Fruit fly (Drosophila melanogaster) whole organism, embryonic: ENCODE data around the gene lectin-29Ca.

Experiments used
- Aef1 ChIP-seq: fragments of 200-800 bp; sonication (Bioruptor generic); IDR thresholded peaks from 3 replicates; pipeline ENCODE4 v1.3.6; 2022; ENCODE audit warnings: missing biosample characterization, missing genetic modification characterization
- Awh ChIP-seq: fragments of 200-800 bp; sonication (Bioruptor generic); IDR thresholded peaks from 2 replicates; pipeline ENCODE4, ENCODE4 v1.3.6; 2022; ENCODE audit warnings: missing biosample characterization, missing genetic modification characterization
- CG10959 ChIP-seq: fragments of 200-800 bp; sonication (Bioruptor generic); IDR thresholded peaks from 2 replicates; pipeline ENCODE4 v1.3.6; 2022; ENCODE audit warnings: missing biosample characterization, missing genetic modification characterization
- CG11093 ChIP-seq: fragments of 200-800 bp; sonication (Bioruptor generic); IDR thresholded peaks from 3 replicates; pipeline ENCODE4 v1.3.6; 2022; ENCODE audit warnings: missing biosample characterization, missing genetic modification characterization
- CG11247 ChIP-seq: fragments of 200-800 bp; sonication (Bioruptor generic); IDR thresholded peaks from 2 replicates; pipeline ENCODE4 v1.3.6; 2022; ENCODE audit warnings: missing biosample characterization, missing genetic modification characterization
- CG11723 ChIP-seq: fragments of 200-800 bp; sonication (Bioruptor generic); optimal IDR thresholded peaks from 2 replicates; lab custom pipeline; 2017; ENCODE audit warnings: missing biosample characterization, mild to moderate bottlenecking, missing genetic modification characterization
- CG12104 ChIP-seq: fragments of 200-800 bp; sonication (Bioruptor generic); optimal IDR thresholded peaks from 3 replicates; lab custom pipeline; 2016; ENCODE audit warnings: missing biosample characterization, missing genetic modification characterization
- CG12659 ChIP-seq: fragments of 200-800 bp; sonication (Bioruptor generic); optimal IDR thresholded peaks from 3 replicates; lab custom pipeline; 2017; ENCODE audit warnings: mild to moderate bottlenecking, missing biosample characterization, missing genetic modification reagents, missing genetic modification characterization
- CG15011 ChIP-seq: fragments of 200-800 bp; sonication (Bioruptor generic); optimal IDR thresholded peaks from 3 replicates; lab custom pipeline; 2018; ENCODE audit warnings: missing biosample characterization, mild to moderate bottlenecking, missing genetic modification characterization
- CG15269 ChIP-seq: fragments of 200-800 bp; sonication (Bioruptor generic); optimal IDR thresholded peaks from 2 replicates; lab custom pipeline; 2018; ENCODE audit warnings: missing biosample characterization, mild to moderate bottlenecking, missing genetic modification characterization, moderate library complexity
- CG15514 ChIP-seq: fragments of 200-800 bp; sonication (Bioruptor generic); optimal IDR thresholded peaks from 3 replicates; lab custom pipeline; 2017; ENCODE audit warnings: missing biosample characterization, missing genetic modification characterization, mild to moderate bottlenecking, moderate library complexity, missing genetic modification reagents
- CG1647 ChIP-seq: fragments of 200-800 bp; sonication (Bioruptor generic); optimal IDR thresholded peaks from 3 replicates; lab custom pipeline; 2016; ENCODE audit warnings: missing biosample characterization, missing genetic modification characterization
- CG16779 ChIP-seq: fragments of 200-800 bp; sonication (Bioruptor generic); IDR thresholded peaks from 2 replicates; pipeline ENCODE4 v1.3.6; 2022; ENCODE audit warnings: missing biosample characterization, missing genetic modification characterization
- CG16815 ChIP-seq: fragments of 200-800 bp; sonication (Bioruptor generic); optimal IDR thresholded peaks from 3 replicates; lab custom pipeline; 2017; ENCODE audit warnings: missing biosample characterization, mild to moderate bottlenecking, missing genetic modification characterization
- CG16863 ChIP-seq: fragments of 200-800 bp; sonication (Bioruptor generic); optimal IDR thresholded peaks from 3 replicates; lab custom pipeline; 2016; ENCODE audit warnings: missing biosample characterization, missing genetic modification characterization
- CG17361 ChIP-seq: fragments of 200-800 bp; sonication (Bioruptor generic); IDR thresholded peaks from 3 replicates; pipeline ENCODE4 v1.3.6; 2022; ENCODE audit warnings: missing biosample characterization, missing genetic modification characterization
- CG18764 ChIP-seq: fragments of 200-800 bp; sonication (Bioruptor generic); optimal IDR thresholded peaks from 3 replicates; lab custom pipeline; 2016; ENCODE audit warnings: missing biosample characterization, missing genetic modification characterization
- CG3407 ChIP-seq: fragments of 200-800 bp; sonication (Bioruptor generic); optimal IDR thresholded peaks from 2 replicates; lab custom pipeline; 2018; ENCODE audit warnings: missing biosample characterization, mild to moderate bottlenecking, missing genetic modification characterization
- CG34376 ChIP-seq: fragments of 200-800 bp; sonication (Bioruptor generic); optimal IDR thresholded peaks from 2 replicates; lab custom pipeline; 2018; ENCODE audit warnings: missing biosample characterization, mild to moderate bottlenecking, missing genetic modification characterization
- CG3726 ChIP-seq: fragments of 200-800 bp; sonication (Bioruptor generic); IDR thresholded peaks from 3 replicates; pipeline ENCODE4, ENCODE4 v1.3.6; 2022; ENCODE audit warnings: missing biosample characterization, missing genetic modification characterization
- CG4404 ChIP-seq: fragments of 200-800 bp; sonication (Bioruptor generic); IDR thresholded peaks from 2 replicates; pipeline ENCODE4 v1.3.6; 2022; ENCODE audit warnings: missing biosample characterization, missing genetic modification characterization
- CG6854 ChIP-seq: fragments of 200-800 bp; sonication (Bioruptor generic); optimal IDR thresholded peaks from 3 replicates; lab custom pipeline; 2017; ENCODE audit warnings: missing biosample characterization, mild to moderate bottlenecking, missing genetic modification characterization
- CG7928 ChIP-seq: fragments of 200-800 bp; sonication (Bioruptor generic); optimal IDR thresholded peaks from 2 replicates; lab custom pipeline; 2017; ENCODE audit warnings: missing biosample characterization, mild to moderate bottlenecking, missing genetic modification characterization
- Camta ChIP-seq: fragments of 200-800 bp; sonication (Bioruptor generic); optimal IDR thresholded peaks from 2 replicates; lab custom pipeline; 2016; ENCODE audit warnings: missing biosample characterization, missing genetic modification characterization
- CoRest ChIP-seq: fragments of 200-800 bp; sonication (Bioruptor generic); optimal IDR thresholded peaks from 3 replicates; lab custom pipeline; 2018; ENCODE audit warnings: missing biosample characterization, mild to moderate bottlenecking, missing genetic modification characterization, moderate library complexity
- Deaf1 ChIP-seq: fragments of 200-800 bp; optimal IDR thresholded peaks from 3 replicates; lab custom pipeline; 2019; ENCODE audit warnings: missing biosample characterization, mild to moderate bottlenecking, missing genetic modification characterization, moderate library complexity
- Hey ChIP-seq: fragments of 200-800 bp; sonication (Bioruptor generic); optimal IDR thresholded peaks from 3 replicates; lab custom pipeline; 2018; ENCODE audit warnings: missing biosample characterization, mild to moderate bottlenecking, missing genetic modification characterization
- Mes4 ChIP-seq: fragments of 200-800 bp; sonication (Bioruptor generic); optimal IDR thresholded peaks from 2 replicates; lab custom pipeline; 2016; ENCODE audit warnings: missing biosample characterization, missing genetic modification characterization
- Trl ChIP-seq, 3 experiments: fragments of >200 bp in 2 of 3; fragments of 200-800 bp in 1 of 3; sonication (Bioruptor generic) in 1 of 3; optimal IDR thresholded peaks; 2 replicates in 1 of 3; 3 replicates in 2 of 3; lab custom pipeline; 2016 to 2017; ENCODE audit warnings: missing biosample characterization in 1 of 3, missing genetic modification characterization in 1 of 3
- Xbp1 ChIP-seq: fragments of 200-800 bp; sonication (Bioruptor generic); optimal IDR thresholded peaks from 3 replicates; lab custom pipeline; 2016; ENCODE audit warnings: missing biosample characterization, mild to moderate bottlenecking, missing genetic modification characterization
- Xrp1 ChIP-seq: fragments of 200-800 bp; sonication (Bioruptor generic); IDR thresholded peaks from 2 replicates; pipeline ENCODE4 v1.3.6; 2022; ENCODE audit warnings: missing biosample characterization, missing genetic modification characterization
- amos ChIP-seq: fragments of 200-800 bp; sonication (Bioruptor generic); IDR thresholded peaks from 2 replicates; pipeline ENCODE4 v1.3.6; 2022; ENCODE audit warnings: missing biosample characterization, missing genetic modification characterization; ENCODE audit not compliant: partially characterized antibody
- ap ChIP-seq: fragments of 200-800 bp; sonication (Bioruptor generic); IDR thresholded peaks from 2 replicates; pipeline ENCODE4 v1.3.6; 2022; ENCODE audit warnings: missing biosample characterization, missing genetic modification characterization
- exex ChIP-seq: fragments of 200-800 bp; sonication (Bioruptor generic); optimal IDR thresholded peaks from 4 replicates; lab custom pipeline; 2018; ENCODE audit warnings: missing biosample characterization, mild to moderate bottlenecking, missing genetic modification characterization, moderate library complexity
- fd102C ChIP-seq: fragments of 200-800 bp; sonication (Bioruptor generic); optimal IDR thresholded peaks from 2 replicates; lab custom pipeline; 2018; ENCODE audit warnings: missing biosample characterization, mild to moderate bottlenecking, missing genetic modification characterization, moderate library complexity
- ftz-f1 ChIP-seq: fragments of 200-800 bp; sonication (Bioruptor generic); optimal IDR thresholded peaks from 2 replicates; lab custom pipeline; 2016; ENCODE audit warnings: missing biosample characterization, missing genetic modification characterization
- grn ChIP-seq: fragments of 200-800 bp; sonication (Bioruptor generic); optimal IDR thresholded peaks from 3 replicates; lab custom pipeline; 2017; ENCODE audit warnings: missing biosample characterization, missing genetic modification characterization
- nau ChIP-seq: fragments of 200-800 bp; sonication (Bioruptor generic); optimal IDR thresholded peaks from 3 replicates; lab custom pipeline; 2017; ENCODE audit warnings: missing biosample characterization, mild to moderate bottlenecking, missing genetic modification characterization, missing genetic modification reagents
- pan ChIP-seq, 4 experiments: fragments of >200 bp in 3 of 4; fragments of 200-800 bp in 1 of 4; sonication (Bioruptor generic) in 1 of 4; optimal IDR thresholded peaks in 3 of 4; IDR thresholded peaks in 1 of 4; 2 replicates each; pipeline versions ENCODE4 v1.3.6 to Lab custom; 2017 to 2022; ENCODE audit warnings: missing biosample characterization in 2 of 4, missing genetic modification characterization in 2 of 4, mixed read lengths in 1 of 4
- ranshi ChIP-seq: fragments of 200-800 bp; sonication (Bioruptor generic); IDR thresholded peaks from 2 replicates; pipeline ENCODE4 v1.3.6; 2022; ENCODE audit warnings: missing biosample characterization, missing genetic modification characterization
- run ChIP-seq: fragments of 200-800 bp; sonication (Bioruptor generic); optimal IDR thresholded peaks from 3 replicates; lab custom pipeline; 2018; ENCODE audit warnings: missing biosample characterization, mild to moderate bottlenecking, missing genetic modification characterization
- sens-2 ChIP-seq: fragments of 200-800 bp; sonication (Bioruptor generic); IDR thresholded peaks from 2 replicates; pipeline ENCODE4 v1.3.6; 2022; ENCODE audit warnings: missing biosample characterization, missing genetic modification characterization
- sim ChIP-seq: fragments of 200-800 bp; sonication (Bioruptor generic); IDR thresholded peaks from 2 replicates; pipeline ENCODE4 v1.3.6; 2022; ENCODE audit warnings: missing biosample characterization, missing genetic modification characterization
- sr ChIP-seq: fragments of 200-800 bp; sonication (Bioruptor generic); IDR thresholded peaks from 3 replicates; pipeline ENCODE4 v1.3.6; 2022; ENCODE audit warnings: missing biosample characterization, missing genetic modification characterization
- ssp ChIP-seq: fragments of 200-800 bp; sonication (Bioruptor generic); IDR thresholded peaks from 2 replicates; pipeline ENCODE4 v1.3.6; 2022; ENCODE audit warnings: missing biosample characterization, missing genetic modification characterization
- tna ChIP-seq: fragments of 200-800 bp; sonication (Bioruptor generic); IDR thresholded peaks from 2 replicates; pipeline ENCODE4 v1.3.6; 2022; ENCODE audit warnings: missing biosample characterization, missing genetic modification characterization; ENCODE audit not compliant: partially characterized antibody
- toy ChIP-seq: fragments of 200-800 bp; sonication (Bioruptor generic); IDR thresholded peaks from 2 replicates; pipeline ENCODE4 v1.3.6; 2022; ENCODE audit warnings: missing biosample characterization, missing genetic modification characterization

Gene lectin-29Ca

DNA sequence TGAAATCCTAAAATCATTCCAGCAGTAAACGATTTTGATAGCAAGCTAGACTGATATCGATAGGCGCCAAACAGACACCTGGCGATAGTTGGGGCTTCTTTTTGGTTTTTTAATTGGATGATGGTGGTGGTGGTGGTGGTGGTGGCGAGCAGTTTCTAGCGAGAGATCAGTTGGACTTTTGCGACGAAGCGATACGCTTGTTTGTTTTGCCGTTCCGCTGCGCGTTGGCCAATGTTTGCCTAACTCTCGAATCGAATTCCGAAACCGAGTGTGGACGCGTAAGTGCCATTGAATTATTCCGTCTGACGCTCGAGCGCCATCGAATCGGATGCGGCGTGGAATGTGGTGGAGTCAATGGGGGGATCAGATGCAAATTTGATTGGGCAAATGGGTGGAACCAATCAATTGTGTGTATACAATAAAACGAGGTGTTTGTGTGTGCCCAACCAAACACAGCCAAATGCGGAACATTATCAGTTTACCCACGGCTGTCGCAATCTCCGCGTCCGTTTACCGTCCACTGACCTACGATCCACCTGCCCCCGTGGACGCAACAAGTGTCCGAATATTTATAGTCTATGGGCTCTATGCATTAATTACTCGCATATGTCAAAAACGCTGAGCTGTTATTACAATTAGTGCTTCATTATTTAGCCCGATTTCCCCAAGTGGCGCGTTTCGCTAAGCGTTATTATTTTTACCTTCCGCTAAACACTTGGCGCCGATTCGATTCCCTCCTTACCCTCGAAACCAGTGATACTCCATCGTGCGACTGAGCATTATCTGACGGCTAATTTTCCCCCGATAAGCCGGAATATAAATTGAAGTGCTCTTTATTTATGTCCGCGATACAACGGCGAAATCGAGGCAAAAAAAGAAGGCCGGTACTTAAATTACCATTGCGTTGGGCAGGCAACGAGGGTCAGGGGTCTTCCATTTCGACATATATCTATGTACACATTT lies 23.4 kb downstream of the lectin-29Ca start, which contains the start of gene CG17292 (continued):
- peak; percentile 76 for TF ChIP-seq nau (GFP tag; lab: Kevin White, UChicago)
- peak; percentile 67 for TF ChIP-seq ftz-f1 (GFP tag; lab: Kevin White, UChicago)
- no peak for TF ChIP-seq sim (GFP tag; lab: Robert Waterston, UW)
- no peak for TF ChIP-seq sens-2 (GFP tag; lab: Robert Waterston, UW)
- peak; percentile 66 for TF ChIP-seq run (tag; lab: Kevin White, UChicago)
- no peak for TF ChIP-seq CG6854 (GFP tag; lab: Kevin White, UChicago)
- peak; percentile 76 for TF ChIP-seq Deaf1
- TF ChIP-seq CG1647: peak; percentile 28
- TF ChIP-seq CG11247 (GFP tag; lab: Robert Waterston, UW): peak; percentile 62; the same call in 1 of the 2 replicates
- TF ChIP-seq CG16815 (GFP tag; lab: Kevin White, UChicago): no peak
- peak; percentile 63 for TF ChIP-seq Xrp1 (GFP tag; lab: Robert Waterston, UW)
- TF ChIP-seq CG12104 (GFP tag; lab: Kevin White, UChicago): no peak
- no peak for TF ChIP-seq CG3726 (GFP tag; lab: Robert Waterston, UW)
- no peak for TF ChIP-seq pan (optimal IDR thresholded peaks at IDR 0.05; lab: Kevin White, UChicago)
- TF ChIP-seq pan (GFP tag; optimal IDR thresholded peaks at IDR 0.05 in 1 of 2, IDR thresholded peaks at IDR 0.05 in 1 of 2): peak in 1 of 2 experiments; percentile 72
- peak; percentile 14; the same call in 1 of the 2 replicates for TF ChIP-seq ssp (GFP tag; lab: Robert Waterston, UW)
- TF ChIP-seq CG3407 (GFP tag; lab: Kevin White, UChicago): peak; percentile 51
- peak; percentile 63 for TF ChIP-seq CG15269
- TF ChIP-seq CG11723: peak; percentile 16
- TF ChIP-seq CG4404 (GFP tag; lab: Robert Waterston, UW): no peak
- peak; percentile 12 for TF ChIP-seq CG15011 (GFP tag; lab: Kevin White, UChicago)
- TF ChIP-seq Awh (GFP tag; lab: Robert Waterston, UW): peak; percentile 77; the same call in 1 of the 2 replicates
- TF ChIP-seq CG34376 (GFP tag; lab: Kevin White, UChicago): peak; percentile 79
- TF ChIP-seq CG7928 (GFP tag; lab: Kevin White, UChicago): peak; percentile 28
- peak; percentile 84 for TF ChIP-seq CG16779 (GFP tag; lab: Robert Waterston, UW)
- peak; percentile 94 for TF ChIP-seq amos (GFP tag; lab: Robert Waterston, UW)
- peak; percentile 61; the same call in 2 of the 3 replicates for TF ChIP-seq sr (GFP tag; lab: Robert Waterston, UW)
- TF ChIP-seq CG16863: peak; percentile 6
- peak; percentile 27 for TF ChIP-seq Mes4
- TF ChIP-seq grn (GFP tag; lab: Kevin White, UChicago): peak; percentile 17
- no peak for TF ChIP-seq CG11093 (GFP tag; lab: Robert Waterston, UW)
- TF ChIP-seq Camta (GFP tag; lab: Kevin White, UChicago): no peak
- peak; percentile 85 for TF ChIP-seq CG12659
- TF ChIP-seq CoRest (tag; lab: Kevin White, UChicago): peak; percentile 16
- TF ChIP-seq CG17361: no peak
- peak; percentile 95 for TF ChIP-seq tna
- TF ChIP-seq CG18764 (GFP tag; lab: Kevin White, UChicago): peak; percentile 76
- TF ChIP-seq ap (GFP tag; lab: Robert Waterston, UW): 0 out of 2 replicates have a peak, but pooled peaks have one; percentile 39
- peak; percentile 94 for TF ChIP-seq exex
- peak; percentile 58; the same call in 1 of the 2 replicates for TF ChIP-seq ranshi (GFP tag; lab: Robert Waterston, UW)
- TF ChIP-seq fd102C (GFP tag; lab: Kevin White, UChicago): no peak
- TF ChIP-seq Hey (tag; lab: Kevin White, UChicago): peak; percentile 30
- TF ChIP-seq Trl (optimal IDR thresholded peaks at IDR 0.05; lab: Kevin White, UChicago): no peak
- TF ChIP-seq Trl (GFP tag; optimal IDR thresholded peaks at IDR 0.05; lab: Kevin White, UChicago): peak; percentile 43
- TF ChIP-seq toy (GFP tag; lab: Robert Waterston, UW): no peak
- TF ChIP-seq Aef1 (GFP tag; lab: Robert Waterston, UW): peak; percentile 20; the same call in 1 of the 3 replicates
- peak; percentile 12 for TF ChIP-seq Xbp1 (GFP tag; lab: Kevin White, UChicago)
- no peak for TF ChIP-seq CG10959 (GFP tag; lab: Robert Waterston, UW)
- TF ChIP-seq CG15514: peak; percentile 95
